Fruit fly (Drosophila melanogaster) whole organism, adult: ENCODE results near the gene Scox.

Experiments used
- CG12768 ChIP-seq: fragments of 200-800 bp; sonication (Bioruptor generic); optimal IDR thresholded peaks from 2 replicates; lab custom pipeline; 2017; ENCODE audit warnings: missing biosample characterization, missing genetic modification characterization, mild to moderate bottlenecking, moderate library complexity, missing genetic modification reagents
- CG33017 ChIP-seq: fragments of 200-800 bp; sonication (Bioruptor generic); optimal IDR thresholded peaks from 2 replicates; lab custom pipeline; 2018; ENCODE audit warnings: missing biosample characterization, mild to moderate bottlenecking, missing genetic modification characterization, moderate library complexity
- Crg-1 ChIP-seq: fragments of 200-800 bp; sonication (Bioruptor generic); optimal IDR thresholded peaks from 2 replicates; lab custom pipeline; 2016; ENCODE audit warnings: missing biosample characterization, missing genetic modification characterization
- Mnt ChIP-seq: fragments of 200-800 bp; sonication (Bioruptor generic); optimal IDR thresholded peaks from 2 replicates; lab custom pipeline; 2016; ENCODE audit warnings: missing biosample characterization, mild to moderate bottlenecking, missing genetic modification characterization
- cic ChIP-seq: fragments of 200-800 bp; sonication (Bioruptor generic); optimal IDR thresholded peaks from 2 replicates; lab custom pipeline; 2017; ENCODE audit warnings: missing biosample characterization, mild to moderate bottlenecking, missing genetic modification characterization, moderate library complexity

- TF ChIP-seq Mnt (GFP tag; lab: Kevin White, UChicago) (no peak), Crg-1 (GFP tag; lab: Kevin White, UChicago) (no peak), CG12768 (GFP tag; lab: Kevin White, UChicago) (no peak), cic (GFP tag; lab: Kevin White, UChicago) (no peak), CG33017 (tag; lab: Kevin White, UChicago) (no peak)
These were observed 35.1 kb upstream of the Scox start for dm6 chr2L:5003670-5004453.
